Fruit fly (Drosophila melanogaster): ENCODE data around the gene Mob2.

DNA sequence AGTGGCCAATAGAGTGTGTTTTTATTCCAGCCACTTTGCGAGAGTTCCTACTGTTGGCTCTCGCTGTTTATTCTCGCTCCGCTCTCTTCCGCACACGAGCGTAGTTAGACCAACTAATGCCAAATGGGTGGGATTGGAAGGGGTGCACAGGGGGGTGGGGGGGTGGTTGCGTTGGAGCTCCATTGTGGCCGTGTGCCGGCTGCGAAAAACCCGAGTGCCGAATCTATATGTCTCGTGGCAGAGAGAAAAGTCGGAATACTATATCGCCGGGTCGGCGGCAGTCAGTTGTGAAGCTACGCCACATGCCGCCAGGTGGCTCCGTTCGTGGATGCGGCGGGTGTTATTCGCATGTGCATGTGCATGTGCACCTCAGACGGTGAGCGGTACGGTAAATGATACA is 39.1 kb upstream of the Mob2 start:
- TF ChIP-seq Dif (GFP tag; optimal IDR thresholded peaks at IDR 0.05; ENCODE audit: partially characterized antibody) (no peak), Myc (optimal IDR thresholded peaks at IDR 0.05) (no peak), brk (GFP tag; optimal IDR thresholded peaks at IDR 0.05) (no peak), fru (GFP tag; optimal IDR thresholded peaks at IDR 0.05) (no peak), Dfd (GFP tag; optimal IDR thresholded peaks at IDR 0.05) (no peak), Hnf4 (GFP tag; optimal IDR thresholded peaks at IDR 0.05) (no peak), h (GFP tag; optimal IDR thresholded peaks at IDR 0.05) (no peak), Mio (GFP tag; optimal IDR thresholded peaks at IDR 0.05) (no peak), sv (GFP tag; optimal IDR thresholded peaks at IDR 0.05) (no peak), GATAd (GFP tag; optimal IDR thresholded peaks at IDR 0.05) (no peak), N (GFP tag; optimal IDR thresholded peaks at IDR 0.05) (no peak), Abd-B (GFP tag; optimal IDR thresholded peaks at IDR 0.05) (no peak), Jra (GFP tag; optimal IDR thresholded peaks at IDR 0.05) (no peak), usp (GFP tag; optimal IDR thresholded peaks at IDR 0.05) (no peak)

All from whole organism, wandering third instar larva.